Fruit fly (Drosophila melanogaster): Measurements from ENCODE around the gene Rga.

DNA sequence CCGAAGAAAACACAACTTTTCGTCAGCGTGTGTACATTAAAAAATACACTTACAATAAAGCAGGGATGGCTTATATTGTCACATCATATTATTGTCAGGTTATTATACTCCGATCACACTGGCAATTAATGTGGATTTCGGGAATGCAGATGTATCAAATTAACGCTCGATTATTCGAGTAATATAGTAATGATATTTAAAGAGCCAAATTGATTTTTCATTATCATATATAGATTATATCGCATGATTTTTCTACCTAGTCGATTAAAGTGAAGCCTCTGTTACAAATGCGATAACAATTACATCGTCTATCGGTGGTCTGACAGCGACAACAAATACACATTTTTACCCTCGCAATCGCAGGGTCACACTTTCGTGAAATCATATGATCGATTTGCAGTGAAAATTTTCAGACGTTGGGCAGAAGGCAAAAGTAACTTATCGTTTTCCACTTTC lies 21.5 kb downstream of the Rga start, which contains the start of the genes noi and Vha26:
- TF ChIP-seq ttk (optimal IDR thresholded peaks at IDR 0.05): no peak
- TF ChIP-seq Myc (optimal IDR thresholded peaks at IDR 0.05): no peak

Measured in Kc167 (cell line).